Worm (Caenorhabditis elegans) whole organism, late embryonic: ENCODE data around the gene C23G10.7.

Source experiments
- ceh-6 ChIP-seq: fragments of 200-800 bp; sonication (Bioruptor generic); optimal IDR thresholded peaks from 2 replicates; lab custom pipeline; 2018; ENCODE audit warnings: mild to moderate bottlenecking, missing genetic modification characterization, missing compliant biosample characterization
- hlh-8 ChIP-seq: sonication (generic microtip); optimal IDR thresholded peaks from 2 replicates; lab custom pipeline; 2016; ENCODE audit warnings: missing genotype, missing genetic modification characterization, missing compliant biosample characterization
- pat-9 ChIP-seq: fragments of 200-800 bp; sonication (Bioruptor generic); optimal IDR thresholded peaks from 2 replicates; lab custom pipeline; 2018; ENCODE audit warnings: mild to moderate bottlenecking, missing genetic modification characterization, moderate library complexity, missing compliant biosample characterization
- unc-55 ChIP-seq: sonication (generic microtip); optimal IDR thresholded peaks from 2 replicates; lab custom pipeline; 2017; ENCODE audit warnings: missing biosample characterization, missing genetic modification reagents, missing genetic modification characterization

ce11 chrIII:6149467-6150072 lies 48.6 kb downstream of the C23G10.7 start, which contains the start of the genes wht-7 and Y42G9A.1:
- TF ChIP-seq pat-9 (tag; lab: Kevin White, UChicago) (no peak), ceh-6 (GFP tag; lab: Kevin White, UChicago) (no peak), unc-55 (GFP tag; lab: Kevin White, UChicago) (no peak), hlh-8 (tag; lab: Kevin White, UChicago) (no peak)
